Worm (Caenorhabditis elegans) whole organism, L3 larva: Measurements from ENCODE around the gene idpc-2.

Experiments used
- ceh-16 ChIP-seq: sonication (generic microtip); optimal IDR thresholded peaks from 2 replicates; lab custom pipeline; 2017; ENCODE audit warnings: missing biosample characterization, missing genetic modification characterization
- daf-12 ChIP-seq: fragments of 150-350 bp; optimal IDR thresholded peaks from 2 replicates; lab custom pipeline; 2014; ENCODE audit warnings: missing biosample characterization, missing genetic modification reagents, missing genetic modification characterization
- nhr-23 ChIP-seq: fragments of 150-350 bp; optimal IDR thresholded peaks from 2 replicates; lab custom pipeline; 2014; ENCODE audit warnings: missing biosample characterization, missing genetic modification reagents, missing genetic modification characterization
- snpc-4 ChIP-seq: fragments of 150-350 bp; optimal IDR thresholded peaks from 2 replicates; lab custom pipeline; 2014; ENCODE audit warnings: missing biosample characterization, missing genetic modification characterization

DNA sequence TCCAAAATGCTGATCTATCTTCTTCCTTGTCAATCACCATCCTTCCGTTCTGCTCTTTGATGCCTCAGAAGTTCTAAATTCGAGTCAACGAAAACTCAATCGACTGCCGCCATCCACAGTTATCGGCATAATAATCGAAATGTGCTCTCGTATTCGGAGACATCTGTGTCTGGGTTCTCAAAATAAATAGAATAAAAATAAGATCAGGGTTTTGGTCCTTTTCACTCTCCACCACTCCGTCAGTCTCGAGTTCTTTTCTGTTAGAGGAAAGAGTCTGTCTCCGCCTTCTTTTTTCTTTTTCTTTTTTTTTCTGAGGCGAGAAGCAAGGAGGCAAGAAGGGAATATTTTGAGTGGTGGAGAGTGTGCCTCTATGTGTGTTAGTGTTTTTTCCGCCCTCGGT, 2.6 kb upstream of the idpc-2 start, which contains the start of gene F41E6.17:
- no peak for TF ChIP-seq nhr-23
- no peak for TF ChIP-seq snpc-4 (tag; lab: Kevin White, UChicago)
- no peak for TF ChIP-seq ceh-16
- TF ChIP-seq daf-12 (tag; lab: Kevin White, UChicago), result no peak
